Fruit fly (Drosophila melanogaster): ENCODE data around the gene repo.

DNA sequence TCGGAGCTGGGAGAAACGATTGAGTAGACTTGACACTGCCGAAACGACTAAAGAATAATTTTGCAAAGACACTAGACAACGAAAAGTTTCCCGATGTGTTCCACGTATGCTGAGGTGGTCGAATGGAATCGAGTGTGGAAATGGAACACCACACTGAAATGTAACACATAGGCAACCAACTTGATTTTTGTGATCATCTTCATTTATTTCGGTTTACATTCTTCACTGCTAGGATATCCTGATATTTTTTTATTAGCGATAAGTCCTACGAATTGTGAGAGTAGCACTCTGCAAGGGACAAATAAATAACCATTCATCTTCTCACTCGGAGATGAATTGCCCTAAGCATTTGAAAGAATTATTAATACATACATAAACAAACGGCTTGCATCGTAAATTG lies 52.7 kb downstream of the repo start, which contains the start of gene CG7131:
- TF ChIP-seq GATAe (GFP tag; conservative IDR thresholded peaks at IDR 0.05) = no peak
- no peak for TF ChIP-seq CG12391 (tag; optimal IDR thresholded peaks at IDR 0.05)
